Worm (Caenorhabditis elegans): ENCODE data around the gene lido-13.

DNA sequence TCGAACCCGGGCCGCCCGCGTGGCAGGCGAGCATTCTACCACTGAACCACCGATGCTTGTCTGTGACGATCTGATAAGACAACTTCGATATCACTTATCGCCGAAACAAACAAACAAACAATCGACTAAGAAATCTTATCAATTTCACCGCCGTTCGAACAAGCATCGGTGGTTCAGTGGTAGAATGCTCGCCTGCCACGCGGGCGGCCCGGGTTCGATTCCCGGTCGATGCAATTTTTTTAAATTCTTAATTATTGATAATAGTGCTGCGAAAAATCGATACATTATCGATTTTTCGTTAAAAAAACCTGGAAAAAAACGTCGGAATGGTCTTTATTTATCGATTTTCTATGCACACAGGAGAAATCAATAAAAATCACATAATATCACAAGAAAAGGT lies 8.1 kb upstream of the lido-13 start:
- no peak for TF ChIP-seq W03F9.2 (tag; optimal IDR thresholded peaks at IDR 0.05)
- no peak for TF ChIP-seq him-1 (tag; optimal IDR thresholded peaks at IDR 0.05)
